Fruit fly (Drosophila melanogaster): ENCODE data around the gene CG9641.
A peak's percentile ranks its signal among the peaks of the same experiment; 100 is the strongest.

The CG9641 gene

DNA sequence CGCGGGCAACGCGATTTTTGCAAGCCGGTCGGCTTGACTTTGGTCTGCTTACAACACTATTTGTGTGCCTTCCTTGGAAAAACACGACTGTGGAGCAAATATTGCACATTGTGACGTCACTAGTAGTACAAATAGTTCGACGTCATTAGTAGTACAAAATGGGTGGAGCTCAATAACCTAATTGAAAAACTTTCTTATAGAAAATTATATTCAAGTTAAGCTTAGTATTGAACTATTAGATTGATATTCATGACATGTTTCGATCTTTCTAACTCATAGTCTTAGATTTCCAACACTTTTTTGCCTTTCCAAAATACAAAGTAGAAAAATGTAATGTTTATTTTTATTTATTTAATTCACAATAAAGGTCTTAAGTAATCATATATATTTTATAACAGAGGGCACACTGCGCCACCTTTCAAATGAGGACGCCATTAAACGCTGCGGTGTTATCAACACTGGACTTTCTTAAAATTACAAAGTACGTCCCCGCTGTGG, 4.2 kb downstream of the CG9641 start, which contains the start of the genes Rrp1 and gammaTub23C (continued):
- peak; percentile 74; the same call in 2 of the 3 replicates for TF ChIP-seq CG3726 (GFP tag; IDR thresholded peaks at IDR 0.05)
- TF ChIP-seq Max (GFP tag; optimal IDR thresholded peaks at IDR 0.05), result peak; percentile 92
- peak; percentile 96 for TF ChIP-seq sens (GFP tag)
- peak; percentile 94 for TF ChIP-seq CG31441 (GFP tag; IDR thresholded peaks at IDR 0.05)
- peak; percentile 85 for TF ChIP-seq odd (GFP tag; optimal IDR thresholded peaks at IDR 0.05)
- TF ChIP-seq gt (GFP tag; IDR thresholded peaks at IDR 0.05), result peak; percentile 47; the same call in 1 of the 2 replicates
- peak; percentile 79; the same call in 1 of the 2 replicates for TF ChIP-seq CG6272 (GFP tag; IDR thresholded peaks at IDR 0.05)
- peak; percentile 89 for TF ChIP-seq twi (tag; optimal IDR thresholded peaks at IDR 0.05)
- TF ChIP-seq phol (tag; optimal IDR thresholded peaks at IDR 0.05), result peak; percentile 96
- TF ChIP-seq CG12659 (GFP tag; optimal IDR thresholded peaks at IDR 0.05), result peak; percentile 95
- peak; percentile 93 for TF ChIP-seq Xbp1 (GFP tag; optimal IDR thresholded peaks at IDR 0.05)
- peak; percentile 90 for TF ChIP-seq HHEX (GFP tag; optimal IDR thresholded peaks at IDR 0.05)
- no peak for TF ChIP-seq Lpt (GFP tag; optimal IDR thresholded peaks at IDR 0.05)
- TF ChIP-seq esg (GFP tag; conservative IDR thresholded peaks at IDR 0.05), result peak; percentile 81
- no peak for TF ChIP-seq lov (optimal IDR thresholded peaks at IDR 0.05)
- TF ChIP-seq lov (GFP tag; IDR thresholded peaks at IDR 0.05), result peak; percentile 47; the same call in 1 of the 3 replicates
- TF ChIP-seq gem (tag; optimal IDR thresholded peaks at IDR 0.05), result peak; percentile 95
- TF ChIP-seq B-H1 (GFP tag; IDR thresholded peaks at IDR 0.05), result peak; percentile 82
- peak; percentile 73 for TF ChIP-seq CG8281 (tag; optimal IDR thresholded peaks at IDR 0.05)
- TF ChIP-seq nmo (GFP tag; optimal IDR thresholded peaks at IDR 0.05), result peak; percentile 97
- TF ChIP-seq Scr (GFP tag; IDR thresholded peaks at IDR 0.05; ENCODE audit: partially characterized antibody), result no peak
- TF ChIP-seq CG13424 (tag; optimal IDR thresholded peaks at IDR 0.05), result peak; percentile 93
- no peak for TF ChIP-seq CG7745 (tag; optimal IDR thresholded peaks at IDR 0.05)
- peak; percentile 77 for TF ChIP-seq CG9609 (GFP tag; optimal IDR thresholded peaks at IDR 0.05)
- TF ChIP-seq Hr39 (optimal IDR thresholded peaks at IDR 0.05), result no peak
- TF ChIP-seq Myb (GFP tag; optimal IDR thresholded peaks at IDR 0.05), result peak; percentile 56
- no peak for TF ChIP-seq yki (optimal IDR thresholded peaks at IDR 0.05)
- TF ChIP-seq CG18764 (GFP tag; optimal IDR thresholded peaks at IDR 0.05), result peak; percentile 88
- TF ChIP-seq kah (GFP tag; optimal IDR thresholded peaks at IDR 0.05), result peak; percentile 66
- peak; percentile 81 for TF ChIP-seq H2.0 (GFP tag; IDR thresholded peaks at IDR 0.05)
- TF ChIP-seq hb (GFP tag; IDR thresholded peaks at IDR 0.05; ENCODE audit: partially characterized antibody), result no peak
- 0 out of 3 replicates have a peak, but pooled peaks have one; percentile 36 for TF ChIP-seq gce (GFP tag; IDR thresholded peaks at IDR 0.05)
- TF ChIP-seq CG14441 (GFP tag; IDR thresholded peaks at IDR 0.05), result peak; percentile 81
- no peak for TF ChIP-seq sr (GFP tag; IDR thresholded peaks at IDR 0.05)
- no peak for TF ChIP-seq CG14965 (GFP tag; optimal IDR thresholded peaks at IDR 0.05; ENCODE audit: borderline replicate concordance)
- no peak for TF ChIP-seq CG7963 (GFP tag; IDR thresholded peaks at IDR 0.05; ENCODE audit: partially characterized antibody)
- no peak for TF ChIP-seq cad (GFP tag; optimal IDR thresholded peaks at IDR 0.05)
- TF ChIP-seq Rx (GFP tag; IDR thresholded peaks at IDR 0.05), result no peak
- peak; percentile 66 for TF ChIP-seq CG31388 (GFP tag; optimal IDR thresholded peaks at IDR 0.05)
- TF ChIP-seq tup (GFP tag; optimal IDR thresholded peaks at IDR 0.05), result peak; percentile 69
- peak; percentile 43 for TF ChIP-seq MTF-1 (GFP tag; optimal IDR thresholded peaks at IDR 0.05; ENCODE audit: borderline replicate concordance)
- peak; percentile 50 for TF ChIP-seq gro (GFP tag; optimal IDR thresholded peaks at IDR 0.05)
- no peak for TF ChIP-seq hbn (GFP tag; IDR thresholded peaks at IDR 0.05; ENCODE audit: partially characterized antibody)
- peak; percentile 91 for TF ChIP-seq slbo (GFP tag; IDR thresholded peaks at IDR 0.05)
- no peak for TF ChIP-seq cg (GFP tag; optimal IDR thresholded peaks at IDR 0.05)
- no peak for TF ChIP-seq wek (GFP tag; optimal IDR thresholded peaks at IDR 0.05)
- TF ChIP-seq CG6654 (GFP tag; optimal IDR thresholded peaks at IDR 0.05), result peak; percentile 80
- peak; percentile 85 for TF ChIP-seq Aef1 (GFP tag; IDR thresholded peaks at IDR 0.05)
- TF ChIP-seq ac (GFP tag; optimal IDR thresholded peaks at IDR 0.05), result peak; percentile 43
- TF ChIP-seq CG2120 (GFP tag; optimal IDR thresholded peaks at IDR 0.05), result peak; percentile 88
- TF ChIP-seq onecut (GFP tag; IDR thresholded peaks at IDR 0.05), result peak; percentile 62

Data from whole organism, embryonic.